Worm (Caenorhabditis elegans): Measurements from ENCODE around the gene T28C6.3.

ce11 chrIV:8822598-8822997, 2.5 kb downstream of the T28C6.3 start:
- TF ChIP-seq B0310.2 (tag; optimal IDR thresholded peaks at IDR 0.05) (no peak), tbx-11 (GFP tag; IDR thresholded peaks at IDR 0.05) (no peak), aly-1 (tag; optimal IDR thresholded peaks at IDR 0.05) (no peak), sea-1 (GFP tag; conservative IDR thresholded peaks at IDR 0.05) (no peak), hmg-4 (GFP tag; optimal IDR thresholded peaks at IDR 0.05) (no peak), F13C5.2 (tag; optimal IDR thresholded peaks at IDR 0.05) (no peak), tbx-37 (GFP tag; conservative IDR thresholded peaks at IDR 0.05) (no peak), flt-1 (GFP tag; IDR thresholded peaks at IDR 0.05) (no peak), hnd-1 (tag; optimal IDR thresholded peaks at IDR 0.05) (no peak), hmbx-1 (tag; optimal IDR thresholded peaks at IDR 0.05) (no peak)

All from whole organism, early embryonic.